Worm (Caenorhabditis elegans) whole organism, L3 larva: ENCODE results near the gene D1069.3.
A peak's percentile ranks its signal among the peaks of the same experiment; 100 is the strongest.

Source experiments
- R02D3.7 ChIP-seq: fragments of 150-350 bp; optimal IDR thresholded peaks from 2 replicates; lab custom pipeline; 2014; ENCODE audit warnings: missing biosample characterization, missing genetic modification characterization
- ZK546.5 ChIP-seq: sonication (generic microtip); optimal IDR thresholded peaks from 2 replicates; lab custom pipeline; 2017; ENCODE audit warnings: missing biosample characterization, missing genetic modification characterization
- ama-1 ChIP-seq: fragments of 150-350 bp; optimal IDR thresholded peaks from 2 replicates; lab custom pipeline; 2018
- ceh-16 ChIP-seq: sonication (generic microtip); optimal IDR thresholded peaks from 2 replicates; lab custom pipeline; 2017; ENCODE audit warnings: missing biosample characterization, missing genetic modification characterization
- ceh-28 ChIP-seq: fragments of 150-350 bp; optimal IDR thresholded peaks from 2 replicates; lab custom pipeline; 2014; ENCODE audit warnings: missing biosample characterization, missing genetic modification reagents, missing genetic modification characterization
- ceh-82 ChIP-seq: fragments of 150-350 bp; optimal IDR thresholded peaks from 2 replicates; lab custom pipeline; 2014; ENCODE audit warnings: missing biosample characterization, missing genetic modification characterization
- ceh-9 ChIP-seq: sonication (generic microtip); optimal IDR thresholded peaks from 2 replicates; lab custom pipeline; 2018; ENCODE audit warnings: missing biosample characterization, missing genetic modification characterization
- egl-27 ChIP-seq: sonication (generic microtip); optimal IDR thresholded peaks from 4 replicates; lab custom pipeline; 2017; ENCODE audit warnings: missing biosample characterization, missing genetic modification reagents, missing genetic modification characterization
- egl-5 ChIP-seq: fragments of 150-350 bp; optimal IDR thresholded peaks from 2 replicates; lab custom pipeline; 2017; ENCODE audit warnings: missing biosample characterization, missing genetic modification reagents, missing genetic modification characterization, inconsistent platforms
- elt-1 ChIP-seq: fragments of 150-350 bp; optimal IDR thresholded peaks from 2 replicates; lab custom pipeline; 2014; ENCODE audit warnings: missing biosample characterization, missing genetic modification characterization
- elt-2 ChIP-seq: sonication (generic microtip); optimal IDR thresholded peaks from 2 replicates; lab custom pipeline; 2016; ENCODE audit warnings: missing genetic modification reagents, mild to moderate bottlenecking, missing genetic modification characterization, missing compliant biosample characterization
- eor-1 ChIP-seq, 2 experiments: fragments of 150-350 bp; optimal IDR thresholded peaks; 2 replicates each; lab custom pipeline; 2014 to 2018; ENCODE audit warnings: missing biosample characterization in 2 of 2, missing genetic modification characterization in 2 of 2
- fkh-10 ChIP-seq: sonication (generic microtip); optimal IDR thresholded peaks from 2 replicates; lab custom pipeline; 2017; ENCODE audit warnings: missing biosample characterization, missing genetic modification reagents, missing genetic modification characterization
- fkh-2 ChIP-seq: fragments of 150-350 bp; optimal IDR thresholded peaks from 2 replicates; lab custom pipeline; 2014; ENCODE audit warnings: missing biosample characterization, missing genetic modification reagents, missing genetic modification characterization
- hmg-11 ChIP-seq: sonication (generic microtip); optimal IDR thresholded peaks from 2 replicates; lab custom pipeline; 2016; ENCODE audit warnings: missing genetic modification characterization, missing compliant biosample characterization
- jun-1 ChIP-seq: fragments of 150-350 bp; optimal IDR thresholded peaks from 2 replicates; lab custom pipeline; 2014; ENCODE audit warnings: missing biosample characterization, missing genetic modification reagents, missing genetic modification characterization
- lin-15B ChIP-seq: fragments of 150-350 bp; optimal IDR thresholded peaks from 2 replicates; lab custom pipeline; 2014; ENCODE audit warnings: missing biosample characterization, missing genetic modification characterization
- lin-39 ChIP-seq: fragments of 150-350 bp; optimal IDR thresholded peaks from 2 replicates; lab custom pipeline; 2018; ENCODE audit warnings: missing biosample characterization, missing genetic modification reagents, missing genetic modification characterization
- lsy-12 ChIP-seq: sonication (generic microtip); optimal IDR thresholded peaks from 2 replicates; lab custom pipeline; 2016; ENCODE audit warnings: mild to moderate bottlenecking, missing genetic modification characterization, missing compliant biosample characterization
- mdl-1 ChIP-seq: fragments of 150-350 bp; optimal IDR thresholded peaks from 2 replicates; lab custom pipeline; 2014; ENCODE audit warnings: missing biosample characterization, missing genetic modification characterization
- nfya-1 ChIP-seq: sonication (generic microtip); optimal IDR thresholded peaks from 2 replicates; lab custom pipeline; 2017; ENCODE audit warnings: missing genetic modification characterization, mild to moderate bottlenecking, missing compliant biosample characterization, antibody characterized with exemption, moderate library complexity; ENCODE audit not compliant: insufficient read depth
- nhr-12 ChIP-seq: fragments of 150-350 bp; optimal IDR thresholded peaks from 2 replicates; lab custom pipeline; 2014; ENCODE audit warnings: missing biosample characterization, missing genetic modification characterization
- nhr-23 ChIP-seq: fragments of 150-350 bp; optimal IDR thresholded peaks from 2 replicates; lab custom pipeline; 2014; ENCODE audit warnings: missing biosample characterization, missing genetic modification reagents, missing genetic modification characterization
- nhr-25 ChIP-seq: sonication (generic microtip); optimal IDR thresholded peaks from 2 replicates; lab custom pipeline; 2017; ENCODE audit warnings: missing biosample characterization, missing genetic modification characterization
- nhr-43 ChIP-seq: sonication (generic microtip); optimal IDR thresholded peaks from 2 replicates; lab custom pipeline; 2016; ENCODE audit warnings: mild to moderate bottlenecking, missing genetic modification characterization, missing compliant biosample characterization; ENCODE audit not compliant: poor library complexity, severe bottlenecking
- nhr-67 ChIP-seq: fragments of 150-350 bp; optimal IDR thresholded peaks from 2 replicates; lab custom pipeline; 2014; ENCODE audit warnings: missing biosample characterization, missing genetic modification characterization
- nhr-76 ChIP-seq: fragments of 150-350 bp; sonication (generic microtip); optimal IDR thresholded peaks from 5 replicates; lab custom pipeline; 2014; ENCODE audit warnings: missing biosample characterization, missing genetic modification characterization
- nhr-77 ChIP-seq: fragments of 150-350 bp; optimal IDR thresholded peaks from 2 replicates; lab custom pipeline; 2014; ENCODE audit warnings: missing biosample characterization, missing genetic modification characterization
- pha-4 ChIP-seq: fragments of 150-350 bp; optimal IDR thresholded peaks from 2 replicates; lab custom pipeline; 2014; ENCODE audit warnings: missing biosample characterization, missing genetic modification reagents, missing genetic modification characterization
- sea-2 ChIP-seq: fragments of 150-350 bp; sonication (generic microtip); optimal IDR thresholded peaks from 4 replicates; lab custom pipeline; 2014; ENCODE audit warnings: missing biosample characterization, missing genetic modification reagents, missing genetic modification characterization
- skn-1 ChIP-seq: fragments of 150-350 bp; optimal IDR thresholded peaks from 2 replicates; lab custom pipeline; 2014; ENCODE audit warnings: missing biosample characterization, missing genetic modification characterization
- snpc-4 ChIP-seq: fragments of 150-350 bp; optimal IDR thresholded peaks from 2 replicates; lab custom pipeline; 2014; ENCODE audit warnings: missing biosample characterization, missing genetic modification characterization
- tbx-2 ChIP-seq: sonication (generic microtip); optimal IDR thresholded peaks from 2 replicates; lab custom pipeline; 2016; ENCODE audit warnings: mild to moderate bottlenecking, missing genetic modification characterization, missing compliant biosample characterization
- unc-62 ChIP-seq: fragments of 150-350 bp; sonication (generic microtip); optimal IDR thresholded peaks from 4 replicates; lab custom pipeline; 2014; ENCODE audit warnings: missing biosample characterization, missing genetic modification reagents, missing genetic modification characterization
- ztf-4 ChIP-seq: fragments of 150-350 bp; optimal IDR thresholded peaks from 2 replicates; lab custom pipeline; 2014; ENCODE audit warnings: missing biosample characterization, missing genetic modification characterization

D1069.3 gene

ce11 chrII:347734-348133, at the start of gene D1069.3:
D1069.3 (minus strand) TSS chrII:347891.
- TF ChIP-seq nfya-1 (tag; lab: Kevin White, UChicago) (peak; percentile 55), mdl-1 (tag; lab: Kevin White, UChicago) (no peak), pha-4 (peak; percentile 37), ceh-9 (no peak), hmg-11 (tag; lab: Kevin White, UChicago) (peak; percentile 77), egl-5 (tag; lab: Kevin White, UChicago) (peak; percentile 14), unc-62 (no peak), lin-15B (tag; lab: Kevin White, UChicago) (peak; percentile 28)
- TF ChIP-seq, all 47 proteins: peak for 5

- TF ChIP-seq ZK546.5 (tag; lab: Kevin White, UChicago), result no peak
- no peak for TF ChIP-seq lin-39 (tag; lab: Kevin White, UChicago)
- no peak for TF ChIP-seq snpc-4 (tag; lab: Kevin White, UChicago)
- no peak for TF ChIP-seq R02D3.7 (tag; lab: Kevin White, UChicago)
- no peak for TF ChIP-seq eor-1 (tag; optimal IDR thresholded peaks at IDR 0.05; lab: Kevin White, UChicago)
- no peak for TF ChIP-seq nhr-25 (tag; lab: Kevin White, UChicago)
- TF ChIP-seq unc-62, result no peak
- no peak for TF ChIP-seq elt-1
- TF ChIP-seq nhr-43 (tag; lab: Kevin White, UChicago), result no peak
- TF ChIP-seq lsy-12 (tag; lab: Kevin White, UChicago), result no peak
Measured at ce11 chrII:388533-388932, 40.8 kb upstream of the D1069.3 start, which contains the start of gene nstp-4. nstp-4 (plus strand) TSS chrII:388833.

ce11 chrII:387844-388355, 40.2 kb upstream of the D1069.3 start:
- no peak for TF ChIP-seq eor-1 (tag; optimal IDR thresholded peaks at IDR 0.05; lab: Kevin White, UChicago)
- no peak for TF ChIP-seq jun-1
- no peak for TF ChIP-seq egl-27 (tag; lab: Kevin White, UChicago)
- TF ChIP-seq elt-2, result peak; percentile 12

- peak; percentile 65 for TF ChIP-seq lin-15B (tag; lab: Kevin White, UChicago)
- TF ChIP-seq ama-1 (lab: Kevin White, UChicago), result no peak
- TF ChIP-seq ztf-4 (tag; lab: Kevin White, UChicago), result no peak
- no peak for TF ChIP-seq sea-2 (GFP tag; lab: Kevin White, UChicago)
- no peak for TF ChIP-seq fkh-10 (GFP tag; lab: Kevin White, UChicago)
- TF ChIP-seq nhr-12, result no peak
- peak; percentile 53 for TF ChIP-seq nfya-1 (tag; lab: Kevin White, UChicago)
- no peak for TF ChIP-seq ZK546.5 (tag; lab: Kevin White, UChicago)
- no peak for TF ChIP-seq snpc-4 (tag; lab: Kevin White, UChicago)
- no peak for TF ChIP-seq pha-4
- TF ChIP-seq unc-62, result no peak
- no peak for TF ChIP-seq nhr-67 (tag; lab: Kevin White, UChicago)
- TF ChIP-seq jun-1, result no peak
- no peak for TF ChIP-seq nhr-76 (tag; lab: Kevin White, UChicago)
- TF ChIP-seq hmg-11 (tag; lab: Kevin White, UChicago), result peak; percentile 45
- peak; percentile 25 for TF ChIP-seq nhr-23
- no peak for TF ChIP-seq ceh-82 (tag; lab: Kevin White, UChicago)
- TF ChIP-seq fkh-2 (tag; lab: Kevin White, UChicago), result no peak
- TF ChIP-seq nhr-77, result no peak
- no peak for TF ChIP-seq nhr-25 (tag; lab: Kevin White, UChicago)
- no peak for TF ChIP-seq ceh-16 (tag; lab: Kevin White, UChicago)
- TF ChIP-seq ceh-28 (tag; lab: Kevin White, UChicago), result no peak
- TF ChIP-seq skn-1 (tag; lab: Kevin White, UChicago), result no peak
- no peak for TF ChIP-seq nhr-43 (tag; lab: Kevin White, UChicago)
Measured at ce11 chrII:385957-386356, 38.3 kb upstream of the D1069.3 start, which contains the start of gene C03H5.3. C03H5.3 (plus strand) TSS chrII:386088.

- no peak for TF ChIP-seq tbx-2 (tag; lab: Kevin White, UChicago)
- TF ChIP-seq, all 47 proteins: peak for 0
Measured at ce11 chrII:385258-385657, 37.6 kb upstream of the D1069.3 start, which contains the start of gene C03H5.5. C03H5.5 (minus strand) TSS chrII:385358.
